Fruit fly (Drosophila melanogaster): ENCODE measurements around the gene CG34448.

CG34448 gene

DNA sequence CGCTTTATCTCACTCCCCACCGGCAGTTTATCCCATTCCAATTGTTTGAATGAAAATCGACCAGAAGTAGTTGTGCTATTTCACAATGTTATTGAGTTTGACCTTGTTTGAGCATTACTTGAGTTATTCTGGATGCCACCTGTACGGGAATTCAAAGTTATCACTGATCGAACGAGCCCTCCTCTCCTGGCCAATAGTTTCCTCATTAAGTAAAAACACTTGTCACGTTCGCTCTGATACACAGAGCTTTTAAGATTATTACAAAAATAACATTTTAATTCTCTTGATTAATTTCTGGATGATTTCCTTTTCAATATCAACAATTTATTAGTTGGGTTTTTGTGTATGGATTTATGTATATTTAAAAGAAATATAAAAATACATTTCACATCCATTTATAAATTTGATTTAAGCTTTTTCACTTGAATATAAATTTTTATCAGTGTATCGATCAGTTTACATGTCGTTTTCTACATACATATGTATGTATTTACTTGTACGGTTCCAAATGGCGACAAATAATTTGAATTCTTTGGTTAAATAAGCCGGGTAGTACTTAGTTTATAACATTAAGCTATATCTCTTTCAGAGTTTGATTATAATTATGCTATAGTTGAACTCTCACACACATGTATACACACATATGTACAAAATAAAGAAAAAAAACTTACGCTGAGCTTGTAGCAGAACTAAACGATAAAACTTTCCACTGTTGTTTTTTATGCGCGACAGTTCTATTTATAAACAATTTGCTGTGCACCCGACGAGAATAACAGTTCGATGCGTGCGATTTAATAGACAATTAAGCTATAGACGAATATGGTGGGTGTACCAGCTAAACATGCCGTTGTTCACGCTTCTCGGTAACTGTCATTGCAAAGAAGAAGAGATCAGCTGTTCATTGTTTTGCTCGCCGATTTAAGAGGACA is 43.7 kb downstream of the CG34448 start, which contains the start of the genes CG3609 and CG15390 (continued):
- TF ChIP-seq ac (GFP tag; optimal IDR thresholded peaks at IDR 0.05), result no peak
- peak; percentile 63 for TF ChIP-seq tup (GFP tag; optimal IDR thresholded peaks at IDR 0.05)
- peak; percentile 80 for TF ChIP-seq ab (GFP tag; optimal IDR thresholded peaks at IDR 0.05)
- TF ChIP-seq HmgZ (tag; optimal IDR thresholded peaks at IDR 0.05), result peak; percentile 87
- TF ChIP-seq zen2 (GFP tag; IDR thresholded peaks at IDR 0.05; ENCODE audit: partially characterized antibody), result no peak
- peak in 1 of 2 experiments; percentile 41 for TF ChIP-seq insv (GFP tag; optimal IDR thresholded peaks at IDR 0.05)
- TF ChIP-seq CG13775 (GFP tag; optimal IDR thresholded peaks at IDR 0.05), result peak; percentile 41
- TF ChIP-seq stc (GFP tag; IDR thresholded peaks at IDR 0.05), result peak; percentile 50
- peak; percentile 57 for TF ChIP-seq CG1233 (GFP tag; optimal IDR thresholded peaks at IDR 0.05)
- peak; percentile 74 for TF ChIP-seq Ada2b (GFP tag; IDR thresholded peaks at IDR 0.05)
- peak; percentile 85 for TF ChIP-seq CG34422 (GFP tag; IDR thresholded peaks at IDR 0.05)
- TF ChIP-seq CG16813 (GFP tag; IDR thresholded peaks at IDR 0.05; ENCODE audit: partially characterized antibody), result no peak
- 0 out of 3 replicates have a peak, but pooled peaks have one; percentile 48 for TF ChIP-seq CG6175 (GFP tag; IDR thresholded peaks at IDR 0.05)
- peak; percentile 48 for TF ChIP-seq ftz-f1 (GFP tag; optimal IDR thresholded peaks at IDR 0.05)
- peak; percentile 27; the same call in 1 of the 2 replicates for TF ChIP-seq CG4730 (GFP tag; IDR thresholded peaks at IDR 0.05)
- peak; percentile 72 for TF ChIP-seq MESR4 (GFP tag; optimal IDR thresholded peaks at IDR 0.05)
- TF ChIP-seq Deaf1 (tag; optimal IDR thresholded peaks at IDR 0.05), result peak; percentile 37
- TF ChIP-seq YL-1 (GFP tag; optimal IDR thresholded peaks at IDR 0.05), result peak; percentile 62
- TF ChIP-seq CG2116 (GFP tag; optimal IDR thresholded peaks at IDR 0.05), result peak; percentile 46
- TF ChIP-seq vnd (GFP tag; IDR thresholded peaks at IDR 0.05; ENCODE audit: partially characterized antibody), result no peak
- peak; percentile 82 for TF ChIP-seq CG17328 (GFP tag; IDR thresholded peaks at IDR 0.05)
- peak; percentile 25; the same call in 1 of the 3 replicates for TF ChIP-seq Opbp (GFP tag; IDR thresholded peaks at IDR 0.05; ENCODE audit: partially characterized antibody)
- peak; percentile 26 for TF ChIP-seq CG10267 (tag; optimal IDR thresholded peaks at IDR 0.05)
- TF ChIP-seq CG30403 (GFP tag; optimal IDR thresholded peaks at IDR 0.05), result peak; percentile 85
- TF ChIP-seq CG15479 (GFP tag; optimal IDR thresholded peaks at IDR 0.05), result no peak
- TF ChIP-seq CG9609 (GFP tag; optimal IDR thresholded peaks at IDR 0.05), result peak; percentile 87
- peak; percentile 12 for TF ChIP-seq psq (GFP tag; optimal IDR thresholded peaks at IDR 0.05)
- peak; percentile 98 for TF ChIP-seq row (GFP tag; IDR thresholded peaks at IDR 0.05)
- no peak for TF ChIP-seq cad (GFP tag; optimal IDR thresholded peaks at IDR 0.05)
- no peak for TF ChIP-seq pita (GFP tag; optimal IDR thresholded peaks at IDR 0.05)
- TF ChIP-seq Xbp1 (GFP tag; optimal IDR thresholded peaks at IDR 0.05), result peak; percentile 88
- no peak for TF ChIP-seq dimm (GFP tag; IDR thresholded peaks at IDR 0.05)
- no peak for TF ChIP-seq CG6765 (GFP tag; optimal IDR thresholded peaks at IDR 0.05)
- TF ChIP-seq sc (optimal IDR thresholded peaks at IDR 0.05), result no peak
- no peak for TF ChIP-seq sc (GFP tag; optimal IDR thresholded peaks at IDR 0.05)
- peak; percentile 81 for TF ChIP-seq unpg (GFP tag; optimal IDR thresholded peaks at IDR 0.05)
- TF ChIP-seq CG7745 (tag; optimal IDR thresholded peaks at IDR 0.05), result no peak
- peak; percentile 35 for TF ChIP-seq CG17186 (GFP tag; optimal IDR thresholded peaks at IDR 0.05)
- TF ChIP-seq CG6689 (GFP tag; IDR thresholded peaks at IDR 0.05), result peak; percentile 47
- peak; percentile 39 for TF ChIP-seq Oaz (GFP tag; IDR thresholded peaks at IDR 0.05)
- peak; percentile 30 for TF ChIP-seq gfzf (GFP tag; optimal IDR thresholded peaks at IDR 0.05)
- TF ChIP-seq CG13123 (GFP tag; optimal IDR thresholded peaks at IDR 0.05), result peak; percentile 59
- peak; percentile 41 for TF ChIP-seq CG3407 (GFP tag; optimal IDR thresholded peaks at IDR 0.05)
- TF ChIP-seq Hmx (GFP tag; optimal IDR thresholded peaks at IDR 0.05), result peak; percentile 50
- no peak for TF ChIP-seq inv (GFP tag; IDR thresholded peaks at IDR 0.05; ENCODE audit: partially characterized antibody)
- peak in 1 of 2 experiments; percentile 39 for TF ChIP-seq Trl (optimal IDR thresholded peaks at IDR 0.05)
- TF ChIP-seq Trl (GFP tag; optimal IDR thresholded peaks at IDR 0.05), result peak; percentile 92
- peak; percentile 59 for TF ChIP-seq CG3065 (GFP tag; optimal IDR thresholded peaks at IDR 0.05)
- TF ChIP-seq CG14860 (GFP tag; IDR thresholded peaks at IDR 0.05; ENCODE audit: partially characterized antibody), result no peak
